Worm (Caenorhabditis elegans) whole organism, L4 larva: ENCODE measurements around the gene dct-8.
A peak's percentile ranks its signal among the peaks of the same experiment; 100 is the strongest.

Experiments used
- D1046.2 ChIP-seq: fragments of 200-800 bp; sonication (Bioruptor generic); IDR thresholded peaks from 2 replicates; pipeline ENCODE4 v1.3.6; 2022; ENCODE audit warnings: missing genetic modification characterization, missing compliant biosample characterization
- F10B5.3 ChIP-seq: sonication (generic microtip); optimal IDR thresholded peaks from 2 replicates; lab custom pipeline; 2016; ENCODE audit warnings: mild to moderate bottlenecking, missing genetic modification characterization, missing compliant biosample characterization
- F37D6.2 ChIP-seq: sonication (generic microtip); optimal IDR thresholded peaks from 2 replicates; lab custom pipeline; 2016; ENCODE audit warnings: mild to moderate bottlenecking, missing genetic modification characterization, missing compliant biosample characterization
- F44E2.7 ChIP-seq: fragments of 200-800 bp; sonication (Bioruptor generic); IDR thresholded peaks from 2 replicates; pipeline ENCODE4 v2.1.2; 2022; ENCODE audit warnings: missing genetic modification characterization, missing compliant biosample characterization
- R02D3.7 ChIP-seq: fragments of 150-350 bp; sonication (generic microtip); optimal IDR thresholded peaks from 3 replicates; lab custom pipeline; 2014; ENCODE audit warnings: missing biosample characterization, missing genetic modification characterization
- T20F7.1 ChIP-seq: fragments of 200-800 bp; sonication (Bioruptor generic); optimal IDR thresholded peaks from 2 replicates; lab custom pipeline; 2018; ENCODE audit warnings: mild to moderate bottlenecking, missing genetic modification characterization, missing compliant biosample characterization
- T26A8.4 ChIP-seq: fragments of 200-800 bp; sonication (Bioruptor generic); IDR thresholded peaks from 2 replicates; pipeline ENCODE4 v1.3.6; 2022; ENCODE audit warnings: missing genetic modification characterization, missing compliant biosample characterization
- Y48G9A.11 ChIP-seq: fragments of 200-800 bp; sonication (Bioruptor generic); IDR thresholded peaks from 2 replicates; pipeline ENCODE4 v1.3.6; 2022; ENCODE audit warnings: missing genetic modification reagents, missing genetic modification characterization, missing compliant biosample characterization
- Y5F2A.4 ChIP-seq: fragments of 200-800 bp; sonication (Bioruptor generic); optimal IDR thresholded peaks from 2 replicates; lab custom pipeline; 2018; ENCODE audit warnings: mild to moderate bottlenecking, missing genetic modification characterization, missing compliant biosample characterization
- Y75B8A.6 ChIP-seq: fragments of 200-800 bp; sonication (Bioruptor generic); IDR thresholded peaks from 2 replicates; pipeline ENCODE4 v1.3.6; 2022; ENCODE audit warnings: missing genetic modification reagents, missing genetic modification characterization, missing compliant biosample characterization
- aly-2 ChIP-seq: sonication (generic microtip); optimal IDR thresholded peaks from 2 replicates; lab custom pipeline; 2018; ENCODE audit warnings: missing biosample characterization, missing genetic modification characterization
- ama-1 ChIP-seq: fragments of 150-350 bp; optimal IDR thresholded peaks from 2 replicates; lab custom pipeline; 2014; ENCODE audit warnings: inconsistent platforms, mixed read lengths
- ceh-62 ChIP-seq: sonication (generic microtip); optimal IDR thresholded peaks from 2 replicates; lab custom pipeline; 2017; ENCODE audit warnings: missing biosample characterization, missing genetic modification characterization
- ces-1 ChIP-seq: fragments of 150-350 bp; sonication (generic microtip); optimal IDR thresholded peaks from 4 replicates; lab custom pipeline; 2014; ENCODE audit warnings: missing biosample characterization, missing genetic modification reagents, missing genetic modification characterization
- ctbp-1 ChIP-seq: fragments of 200-800 bp; sonication (Bioruptor generic); IDR thresholded peaks from 2 replicates; pipeline ENCODE4 v1.3.6; 2022; ENCODE audit warnings: missing genetic modification reagents, missing genetic modification characterization, missing compliant biosample characterization
- daf-16 ChIP-seq, 3 experiments: sonication (generic microtip); optimal IDR thresholded peaks; 2 replicates each; lab custom pipeline; 2016 to 2017; ENCODE audit warnings: missing genetic modification characterization in 3 of 3, missing genetic modification reagents in 3 of 3, mild to moderate bottlenecking in 2 of 3, missing compliant biosample characterization in 2 of 3, missing biosample characterization in 1 of 3, moderate library complexity in 1 of 3
- daf-8 ChIP-seq: fragments of 200-800 bp; sonication (Bioruptor generic); IDR thresholded peaks from 2 replicates; pipeline ENCODE4 v1.3.6; 2022; ENCODE audit warnings: missing genetic modification characterization, missing compliant biosample characterization
- dpl-1 ChIP-seq: fragments of 150-350 bp; optimal IDR thresholded peaks from 2 replicates; lab custom pipeline; 2014; ENCODE audit warnings: missing biosample characterization, missing genetic modification reagents, missing genetic modification characterization
- duxl-1 ChIP-seq: sonication (generic microtip); optimal IDR thresholded peaks from 2 replicates; lab custom pipeline; 2016; ENCODE audit warnings: mild to moderate bottlenecking, missing genetic modification characterization, moderate library complexity, missing compliant biosample characterization; ENCODE audit not compliant: poor library complexity
- fkh-10 ChIP-seq: fragments of 150-350 bp; optimal IDR thresholded peaks from 2 replicates; lab custom pipeline; 2014; ENCODE audit warnings: missing biosample characterization, missing genetic modification reagents, missing genetic modification characterization
- gei-8 ChIP-seq: fragments of 200-800 bp; sonication (Bioruptor generic); optimal IDR thresholded peaks from 2 replicates; lab custom pipeline; 2018; ENCODE audit warnings: mild to moderate bottlenecking, missing genetic modification characterization, missing compliant biosample characterization
- hif-1 ChIP-seq, 2 experiments: sonication (generic microtip); optimal IDR thresholded peaks; 2 replicates each; lab custom pipeline; 2016 to 2017; ENCODE audit warnings: missing compliant biosample characterization in 2 of 2, missing genetic modification characterization in 2 of 2, missing genetic modification reagents in 2 of 2, missing genotype in 2 of 2, mild to moderate bottlenecking in 1 of 2
- lim-7 ChIP-seq: fragments of 200-800 bp; sonication (Bioruptor generic); IDR thresholded peaks from 2 replicates; pipeline ENCODE4 v1.3.6; 2022; ENCODE audit warnings: missing genetic modification characterization, missing compliant biosample characterization
- lin-15B ChIP-seq: fragments of 150-350 bp; sonication (generic microtip); optimal IDR thresholded peaks from 3 replicates; lab custom pipeline; 2014; ENCODE audit warnings: missing biosample characterization, missing genetic modification characterization
- madf-9 ChIP-seq: fragments of 200-800 bp; sonication (Bioruptor generic); conservative IDR thresholded peaks from 2 replicates; pipeline ENCODE4 v1.3.6; 2022; ENCODE audit warnings: missing genetic modification reagents, missing genetic modification characterization, missing compliant biosample characterization
- mdl-1 ChIP-seq, 2 experiments: fragments of 150-350 bp in 1 of 2; sonication (generic microtip) in 1 of 2; optimal IDR thresholded peaks; 2 replicates each; lab custom pipeline; 2014 to 2017; ENCODE audit warnings: missing biosample characterization in 2 of 2, missing genetic modification characterization in 2 of 2
- mes-2 ChIP-seq: sonication (generic microtip); optimal IDR thresholded peaks from 2 replicates; lab custom pipeline; 2016; ENCODE audit warnings: missing genotype, mild to moderate bottlenecking, missing genetic modification characterization, missing compliant biosample characterization; ENCODE audit not compliant: poor library complexity, severe bottlenecking
- mxl-2 ChIP-seq: fragments of 200-800 bp; sonication (Bioruptor generic); conservative IDR thresholded peaks from 2 replicates; pipeline ENCODE4 v1.3.6; 2022; ENCODE audit warnings: missing genetic modification reagents, missing genetic modification characterization, missing compliant biosample characterization
- nhr-10 ChIP-seq: fragments of 150-350 bp; optimal IDR thresholded peaks from 2 replicates; lab custom pipeline; 2014; ENCODE audit warnings: missing biosample characterization, missing genetic modification characterization
- nhr-11 ChIP-seq: fragments of 150-350 bp; optimal IDR thresholded peaks from 2 replicates; lab custom pipeline; 2014; ENCODE audit warnings: missing biosample characterization, missing genetic modification characterization
- nhr-28 ChIP-seq: fragments of 150-350 bp; optimal IDR thresholded peaks from 2 replicates; lab custom pipeline; 2014; ENCODE audit warnings: missing biosample characterization, missing genetic modification characterization
- nhr-41 ChIP-seq: fragments of 200-800 bp; sonication (Bioruptor generic); IDR thresholded peaks from 2 replicates; pipeline ENCODE4 v1.3.6; 2022; ENCODE audit warnings: missing genetic modification reagents, missing genetic modification characterization, missing compliant biosample characterization
- nhr-6 ChIP-seq: fragments of 150-350 bp; optimal IDR thresholded peaks from 2 replicates; lab custom pipeline; 2014; ENCODE audit warnings: missing biosample characterization, missing genetic modification characterization
- pha-4 ChIP-seq, 2 experiments: fragments of 150-350 bp in 1 of 2; fragments of 200-800 bp in 1 of 2; sonication (Bioruptor generic) in 1 of 2; IDR thresholded peaks in 1 of 2; optimal IDR thresholded peaks in 1 of 2; 2 replicates each; pipeline versions ENCODE4 v1.3.6 to Lab custom; 2014 to 2022; ENCODE audit warnings: missing genetic modification characterization in 2 of 2, missing genetic modification reagents in 2 of 2, missing biosample characterization in 1 of 2, missing compliant biosample characterization in 1 of 2
- php-3 ChIP-seq: fragments of 200-800 bp; sonication (Bioruptor generic); IDR thresholded peaks from 2 replicates; pipeline ENCODE4 v1.3.6; 2022; ENCODE audit warnings: missing genetic modification reagents, missing genetic modification characterization, missing compliant biosample characterization
- saeg-2 ChIP-seq: fragments of 200-800 bp; sonication (Bioruptor generic); IDR thresholded peaks from 2 replicates; pipeline ENCODE4 v1.3.6; 2022; ENCODE audit warnings: missing genetic modification reagents, missing genetic modification characterization, missing compliant biosample characterization
- sdz-12 ChIP-seq: fragments of 200-800 bp; sonication (Bioruptor generic); optimal IDR thresholded peaks from 2 replicates; lab custom pipeline; 2018; ENCODE audit warnings: mild to moderate bottlenecking, missing genetic modification characterization, missing compliant biosample characterization
- set-16 ChIP-seq: fragments of 200-800 bp; sonication (Bioruptor generic); IDR thresholded peaks from 2 replicates; pipeline ENCODE4 v1.3.6; 2022; ENCODE audit warnings: missing genetic modification reagents, missing genetic modification characterization, missing compliant biosample characterization
- snpc-4 ChIP-seq: fragments of 150-350 bp; optimal IDR thresholded peaks from 2 replicates; lab custom pipeline; 2014; ENCODE audit warnings: missing biosample characterization, missing genetic modification characterization
- unc-130 ChIP-seq: sonication (generic microtip); optimal IDR thresholded peaks from 2 replicates; lab custom pipeline; 2016; ENCODE audit warnings: missing genetic modification reagents, missing genetic modification characterization, missing compliant biosample characterization
- unc-62 ChIP-seq, 3 experiments: fragments of 150-350 bp in 1 of 3; sonication (generic microtip); optimal IDR thresholded peaks in 2 of 3; peaks in 1 of 3; 1 replicate in 1 of 3; 2 replicates in 2 of 3; lab custom pipeline; 2014 to 2017; ENCODE audit warnings: missing biosample characterization in 3 of 3, missing genetic modification characterization in 3 of 3, missing genetic modification reagents in 3 of 3, missing genotype in 1 of 3
- vab-7 ChIP-seq: fragments of 200-800 bp; sonication (Bioruptor generic); IDR thresholded peaks from 2 replicates; pipeline ENCODE4 v1.3.6; 2022; ENCODE audit warnings: missing genetic modification reagents, missing genetic modification characterization, missing compliant biosample characterization
- zag-1 ChIP-seq: fragments of 150-350 bp; optimal IDR thresholded peaks from 2 replicates; lab custom pipeline; 2014; ENCODE audit warnings: missing biosample characterization, missing genetic modification characterization
- zfp-3 ChIP-seq: fragments of 200-800 bp; sonication (Bioruptor generic); conservative IDR thresholded peaks from 2 replicates; pipeline ENCODE4 v1.3.6; 2022; ENCODE audit warnings: missing genetic modification reagents, missing genetic modification characterization, missing compliant biosample characterization
- zip-11 ChIP-seq: fragments of 200-800 bp; sonication (Bioruptor generic); IDR thresholded peaks from 2 replicates; pipeline ENCODE4 v1.3.6; 2022; ENCODE audit warnings: missing genetic modification characterization, missing compliant biosample characterization
- zip-2 ChIP-seq: fragments of 150-350 bp; optimal IDR thresholded peaks from 2 replicates; lab custom pipeline; 2014; ENCODE audit warnings: missing biosample characterization, missing genetic modification characterization
- ztf-7 ChIP-seq: fragments of 150-350 bp; optimal IDR thresholded peaks from 2 replicates; lab custom pipeline; 2014; ENCODE audit warnings: missing biosample characterization, missing genetic modification characterization

Gene dct-8

ce11 chrIV:3873195-3873594 lies 21.7 kb upstream of the dct-8 start:
- no peak for TF ChIP-seq T20F7.1 (GFP tag; lab: Kevin White, UChicago)
- no peak for TF ChIP-seq zip-2 (tag; lab: Kevin White, UChicago)
- peak; percentile 81 for TF ChIP-seq set-16 (GFP tag; lab: Robert Waterston, UW)
- TF ChIP-seq zfp-3 (GFP tag; lab: Robert Waterston, UW): 0 out of 2 replicates have a peak, but pooled peaks have one; percentile 12
- no peak for TF ChIP-seq gei-8 (GFP tag; lab: Kevin White, UChicago)
- peak in 1 of 2 experiments; percentile 81 for TF ChIP-seq unc-62 (GFP tag; optimal IDR thresholded peaks at IDR 0.05 in 1 of 2; lab: Kevin White, UChicago)
- no peak for TF ChIP-seq unc-62 (tag; optimal IDR thresholded peaks at IDR 0.05; lab: Kevin White, UChicago)

ce11 chrIV:3873706-3874105 lies 21.2 kb upstream of the dct-8 start, which contains the start of gene F37C4.5:
F37C4.5 (minus strand) TSS chrIV:3873806.
- no peak for TF ChIP-seq nhr-11 (tag; lab: Kevin White, UChicago)
- no peak for TF ChIP-seq lim-7

- TF ChIP-seq zag-1: no peak
- no peak for TF ChIP-seq daf-8 (GFP tag; lab: Robert Waterston, UW)
- no peak for TF ChIP-seq F37D6.2 (tag; lab: Kevin White, UChicago)
- TF ChIP-seq daf-16 (GFP tag; optimal IDR thresholded peaks at IDR 0.05; lab: Kevin White, UChicago): no peak
- peak; percentile 1 for TF ChIP-seq daf-16 (tag; optimal IDR thresholded peaks at IDR 0.05; lab: Kevin White, UChicago)
- no peak for TF ChIP-seq mxl-2
- TF ChIP-seq duxl-1 (tag; lab: Kevin White, UChicago): no peak
- no peak for TF ChIP-seq pha-4 (GFP tag; IDR thresholded peaks at IDR 0.05; lab: Robert Waterston, UW)
- peak; percentile 7 for TF ChIP-seq pha-4 (tag; optimal IDR thresholded peaks at IDR 0.05; lab: Kevin White, UChicago)
- TF ChIP-seq nhr-6 (tag; lab: Kevin White, UChicago): peak; percentile 63
- TF ChIP-seq sdz-12 (GFP tag; lab: Kevin White, UChicago): no peak
- TF ChIP-seq Y48G9A.11 (GFP tag; lab: Robert Waterston, UW): no peak
- no peak for TF ChIP-seq nhr-41 (GFP tag; lab: Robert Waterston, UW)
- no peak for TF ChIP-seq Y5F2A.4 (GFP tag; lab: Kevin White, UChicago)
- no peak for TF ChIP-seq lin-15B (tag; lab: Kevin White, UChicago)
- TF ChIP-seq T20F7.1 (GFP tag; lab: Kevin White, UChicago): no peak
- TF ChIP-seq zip-11 (GFP tag; lab: Robert Waterston, UW): no peak
- TF ChIP-seq aly-2: no peak
- no peak for TF ChIP-seq php-3 (GFP tag; lab: Robert Waterston, UW)
- peak; percentile 34 for TF ChIP-seq dpl-1 (GFP tag; lab: Kevin White, UChicago)
- peak; percentile 67 for TF ChIP-seq nhr-28 (tag; lab: Kevin White, UChicago)
- no peak for TF ChIP-seq madf-9 (GFP tag; lab: Robert Waterston, UW)
- TF ChIP-seq T26A8.4 (GFP tag; lab: Robert Waterston, UW): 0 out of 2 replicates have a peak, but pooled peaks have one; percentile 34
- no peak for TF ChIP-seq vab-7
- TF ChIP-seq snpc-4 (tag; lab: Kevin White, UChicago): no peak
- TF ChIP-seq D1046.2 (GFP tag; lab: Robert Waterston, UW): no peak
- TF ChIP-seq ces-1: no peak
- no peak for TF ChIP-seq F44E2.7 (GFP tag; lab: Robert Waterston, UW)
- no peak for TF ChIP-seq Y75B8A.6 (GFP tag; lab: Robert Waterston, UW)
- peak; percentile 43 for TF ChIP-seq mes-2 (tag; lab: Kevin White, UChicago)
- peak in 1 of 2 experiments; percentile 8 for TF ChIP-seq mdl-1 (tag; optimal IDR thresholded peaks at IDR 0.05; lab: Kevin White, UChicago)
- no peak for TF ChIP-seq F10B5.3 (tag; lab: Kevin White, UChicago)
- TF ChIP-seq fkh-10 (GFP tag; lab: Kevin White, UChicago): no peak
- TF ChIP-seq ztf-7: no peak
- no peak for TF ChIP-seq ceh-62 (tag; lab: Kevin White, UChicago)
- TF ChIP-seq ama-1 (lab: Kevin White, UChicago): peak; percentile 97
- TF ChIP-seq hif-1 (tag; optimal IDR thresholded peaks at IDR 0.05; lab: Kevin White, UChicago): no peak
- no peak for TF ChIP-seq unc-130 (GFP tag; lab: Kevin White, UChicago)
- TF ChIP-seq saeg-2 (GFP tag; lab: Robert Waterston, UW): no peak
- no peak for TF ChIP-seq nhr-10 (tag; lab: Kevin White, UChicago)
- no peak for TF ChIP-seq R02D3.7 (tag; lab: Kevin White, UChicago)
- no peak for TF ChIP-seq ctbp-1 (GFP tag; lab: Robert Waterston, UW)
Measured at ce11 chrIV:3874417-3874816, 20.5 kb upstream of the dct-8 start.
